Fruit fly (Drosophila melanogaster) whole organism, embryonic: ENCODE measurements around the gene Cypl.

Experiments
- Antp ChIP-seq: fragments of 200-800 bp; sonication (Bioruptor generic); optimal IDR thresholded peaks from 3 replicates; lab custom pipeline; 2016; ENCODE audit warnings: missing biosample characterization, missing genetic modification characterization
- B-H1 ChIP-seq: fragments of 200-800 bp; sonication (Bioruptor generic); IDR thresholded peaks from 3 replicates; pipeline ENCODE4 v1.3.6; 2022; ENCODE audit warnings: missing biosample characterization, missing genetic modification characterization
- CG10543 ChIP-seq: fragments of 200-800 bp; sonication (Bioruptor generic); optimal IDR thresholded peaks from 3 replicates; lab custom pipeline; 2017; ENCODE audit warnings: missing biosample characterization, mild to moderate bottlenecking, missing genetic modification characterization, moderate library complexity
- CG12299 ChIP-seq: fragments of 200-800 bp; sonication (Bioruptor generic); optimal IDR thresholded peaks from 2 replicates; lab custom pipeline; 2018; ENCODE audit warnings: missing biosample characterization, mild to moderate bottlenecking, missing genetic modification characterization
- CG12659 ChIP-seq: fragments of 200-800 bp; sonication (Bioruptor generic); optimal IDR thresholded peaks from 3 replicates; lab custom pipeline; 2017; ENCODE audit warnings: mild to moderate bottlenecking, missing biosample characterization, missing genetic modification reagents, missing genetic modification characterization
- CG12769 ChIP-seq: fragments of 200-800 bp; sonication (Bioruptor generic); optimal IDR thresholded peaks from 2 replicates; lab custom pipeline; 2019; ENCODE audit warnings: missing biosample characterization, mild to moderate bottlenecking, missing genetic modification characterization, moderate library complexity
- CG1529 ChIP-seq: fragments of 200-800 bp; sonication (Bioruptor generic); optimal IDR thresholded peaks from 3 replicates; lab custom pipeline; 2018; ENCODE audit warnings: missing biosample characterization, missing genetic modification characterization
- CG15479 ChIP-seq: fragments of 200-800 bp; sonication (Bioruptor generic); optimal IDR thresholded peaks from 3 replicates; lab custom pipeline; 2019; ENCODE audit warnings: missing biosample characterization, mild to moderate bottlenecking, missing genetic modification characterization, moderate library complexity
- CG17186 ChIP-seq: fragments of 200-800 bp; sonication (Bioruptor generic); optimal IDR thresholded peaks from 3 replicates; lab custom pipeline; 2017; ENCODE audit warnings: missing biosample characterization, missing genetic modification reagents, missing genetic modification characterization
- CG18011 ChIP-seq: fragments of 200-800 bp; sonication (Bioruptor generic); optimal IDR thresholded peaks from 2 replicates; lab custom pipeline; 2017; ENCODE audit warnings: missing biosample characterization, missing genetic modification characterization, mild to moderate bottlenecking, moderate library complexity, missing genotype
- CG18599 ChIP-seq: fragments of 200-800 bp; sonication (Bioruptor generic); optimal IDR thresholded peaks from 3 replicates; lab custom pipeline; 2017; ENCODE audit warnings: missing biosample characterization, missing genetic modification characterization, mild to moderate bottlenecking, moderate library complexity, missing genetic modification reagents
- CG2678 ChIP-seq: fragments of 200-800 bp; sonication (Bioruptor generic); optimal IDR thresholded peaks from 3 replicates; lab custom pipeline; 2019; ENCODE audit warnings: missing biosample characterization, mild to moderate bottlenecking, missing genetic modification characterization, moderate library complexity
- CG31365 ChIP-seq: fragments of 200-800 bp; sonication (Bioruptor generic); optimal IDR thresholded peaks from 2 replicates; lab custom pipeline; 2018; ENCODE audit warnings: missing biosample characterization, mild to moderate bottlenecking, missing genetic modification characterization
- CG4730 ChIP-seq: fragments of 200-800 bp; sonication (Bioruptor generic); IDR thresholded peaks from 2 replicates; pipeline ENCODE4 v1.3.6; 2022; ENCODE audit warnings: missing biosample characterization, missing genetic modification characterization
- CG6765 ChIP-seq: fragments of 200-800 bp; sonication (Bioruptor generic); optimal IDR thresholded peaks from 3 replicates; lab custom pipeline; 2017; ENCODE audit warnings: missing biosample characterization, mild to moderate bottlenecking, missing genetic modification characterization
- CG7963 ChIP-seq: fragments of 200-800 bp; sonication (Bioruptor generic); IDR thresholded peaks from 3 replicates; pipeline ENCODE4 v1.3.6; 2022; ENCODE audit warnings: missing biosample characterization, missing genetic modification characterization; ENCODE audit not compliant: partially characterized antibody
- CG8944 ChIP-seq: fragments of 200-800 bp; sonication (Bioruptor generic); optimal IDR thresholded peaks from 3 replicates; lab custom pipeline; 2016; ENCODE audit warnings: missing biosample characterization, missing genetic modification characterization
- D ChIP-seq, 2 experiments: fragments of 200-800 bp in 1 of 2; fragments of >200 bp in 1 of 2; sonication (Bioruptor generic) in 1 of 2; optimal IDR thresholded peaks; 2 replicates in 1 of 2; 3 replicates in 1 of 2; lab custom pipeline; 2017; ENCODE audit warnings: mild to moderate bottlenecking in 1 of 2, missing biosample characterization in 1 of 2, missing genetic modification characterization in 1 of 2, missing genetic modification reagents in 1 of 2
- Dad ChIP-seq: fragments of 200-800 bp; sonication (Bioruptor generic); optimal IDR thresholded peaks from 3 replicates; lab custom pipeline; 2016; ENCODE audit warnings: missing biosample characterization, missing genetic modification characterization
- Dbx ChIP-seq: fragments of 200-800 bp; sonication (Bioruptor generic); IDR thresholded peaks from 3 replicates; pipeline ENCODE4 v1.3.6; 2022; ENCODE audit warnings: missing biosample characterization, missing genetic modification characterization
- Dfd ChIP-seq, 2 experiments: fragments of >200 bp; optimal IDR thresholded peaks; 2 replicates each; lab custom pipeline; 2017; ENCODE audit warnings: missing biosample characterization in 2 of 2, missing genetic modification characterization in 2 of 2
- Dip3 ChIP-seq: fragments of 200-800 bp; sonication (Bioruptor generic); optimal IDR thresholded peaks from 3 replicates; lab custom pipeline; 2016; ENCODE audit warnings: missing biosample characterization, missing genetic modification characterization
- Dref ChIP-seq: fragments of 200-800 bp; sonication (Bioruptor generic); IDR thresholded peaks from 2 replicates; pipeline ENCODE4 v1.3.6; 2022; ENCODE audit warnings: missing biosample characterization, missing genetic modification characterization
- Elba2 ChIP-seq: fragments of 200-800 bp; sonication (Bioruptor generic); optimal IDR thresholded peaks from 3 replicates; lab custom pipeline; 2016; ENCODE audit warnings: missing biosample characterization, missing genetic modification characterization
- HLH3B ChIP-seq: fragments of 200-800 bp; sonication (Bioruptor generic); IDR thresholded peaks from 2 replicates; pipeline ENCODE4 v1.3.6; 2022; ENCODE audit warnings: missing biosample characterization, missing genetic modification characterization
- HLHmδ ChIP-seq: fragments of 200-800 bp; sonication (Bioruptor generic); optimal IDR thresholded peaks from 2 replicates; lab custom pipeline; 2018; ENCODE audit warnings: missing biosample characterization, mild to moderate bottlenecking, missing genetic modification characterization, moderate library complexity
- Hand ChIP-seq: fragments of 200-800 bp; sonication (Bioruptor generic); optimal IDR thresholded peaks from 2 replicates; lab custom pipeline; 2017; ENCODE audit warnings: mild to moderate bottlenecking, missing biosample characterization, missing genetic modification reagents, missing genetic modification characterization
- Hey ChIP-seq: fragments of 200-800 bp; sonication (Bioruptor generic); optimal IDR thresholded peaks from 3 replicates; lab custom pipeline; 2018; ENCODE audit warnings: missing biosample characterization, mild to moderate bottlenecking, missing genetic modification characterization
- Max ChIP-seq: fragments of 200-800 bp; sonication (Bioruptor generic); optimal IDR thresholded peaks from 2 replicates; lab custom pipeline; 2016; ENCODE audit warnings: missing biosample characterization, mild to moderate bottlenecking, missing genetic modification characterization
- Myb ChIP-seq: fragments of 200-800 bp; sonication (Bioruptor generic); optimal IDR thresholded peaks from 2 replicates; lab custom pipeline; 2016; ENCODE audit warnings: missing biosample characterization, missing genetic modification characterization
- Poxn ChIP-seq: fragments of 200-800 bp; sonication (Bioruptor generic); IDR thresholded peaks from 2 replicates; pipeline ENCODE4 v1.3.6; 2022; ENCODE audit warnings: missing biosample characterization, missing genetic modification characterization
- Sry-δ ChIP-seq: fragments of 200-800 bp; sonication (Bioruptor generic); optimal IDR thresholded peaks from 2 replicates; lab custom pipeline; 2016; ENCODE audit warnings: missing biosample characterization, missing genetic modification characterization
- ab ChIP-seq: fragments of 200-800 bp; sonication (Bioruptor generic); optimal IDR thresholded peaks from 2 replicates; lab custom pipeline; 2016; ENCODE audit warnings: missing biosample characterization, missing genetic modification characterization
- ato ChIP-seq: fragments of 200-800 bp; sonication (Bioruptor generic); IDR thresholded peaks from 2 replicates; pipeline ENCODE4 v1.3.6; 2022; ENCODE audit warnings: missing biosample characterization, missing genetic modification characterization; ENCODE audit not compliant: partially characterized antibody
- cas ChIP-seq: fragments of 200-800 bp; sonication (Bioruptor generic); IDR thresholded peaks from 2 replicates; pipeline ENCODE4 v1.3.6; 2022; ENCODE audit warnings: missing biosample characterization, missing genetic modification characterization
- crol ChIP-seq: fragments of 200-800 bp; sonication (Bioruptor generic); IDR thresholded peaks from 2 replicates; pipeline ENCODE4 v1.3.6; 2022; ENCODE audit warnings: missing biosample characterization, missing genetic modification characterization
- dan ChIP-seq: fragments of 200-800 bp; sonication (Bioruptor generic); IDR thresholded peaks from 2 replicates; pipeline ENCODE4 v1.3.6; 2022; ENCODE audit warnings: missing biosample characterization, missing genetic modification characterization
- gcm ChIP-seq: fragments of 200-800 bp; sonication (Bioruptor generic); optimal IDR thresholded peaks from 2 replicates; lab custom pipeline; 2019; ENCODE audit warnings: missing biosample characterization, mild to moderate bottlenecking, missing genetic modification characterization, moderate library complexity
- gro ChIP-seq: fragments of 200-800 bp; sonication (Bioruptor generic); optimal IDR thresholded peaks from 2 replicates; lab custom pipeline; 2016; ENCODE audit warnings: missing biosample characterization, missing genetic modification characterization
- lbe ChIP-seq: fragments of 200-800 bp; sonication (Bioruptor generic); optimal IDR thresholded peaks from 2 replicates; lab custom pipeline; 2016; ENCODE audit warnings: missing biosample characterization, mild to moderate bottlenecking, missing genetic modification characterization
- odd ChIP-seq: fragments of 200-800 bp; sonication (Bioruptor generic); optimal IDR thresholded peaks from 2 replicates; lab custom pipeline; 2017; ENCODE audit warnings: missing biosample characterization, mild to moderate bottlenecking, missing genetic modification characterization
- pita ChIP-seq: fragments of 200-800 bp; sonication (Bioruptor generic); optimal IDR thresholded peaks from 2 replicates; lab custom pipeline; 2017; ENCODE audit warnings: missing biosample characterization, mild to moderate bottlenecking, missing genetic modification characterization
- run ChIP-seq: fragments of 200-800 bp; sonication (Bioruptor generic); optimal IDR thresholded peaks from 3 replicates; lab custom pipeline; 2018; ENCODE audit warnings: missing biosample characterization, mild to moderate bottlenecking, missing genetic modification characterization
- sob ChIP-seq: fragments of 200-800 bp; sonication (Bioruptor generic); IDR thresholded peaks from 2 replicates; pipeline ENCODE4 v1.3.6; 2022; ENCODE audit warnings: missing biosample characterization, missing genetic modification characterization
- tio ChIP-seq: fragments of 200-800 bp; sonication (Bioruptor generic); optimal IDR thresholded peaks from 2 replicates; lab custom pipeline; 2017; ENCODE audit warnings: missing biosample characterization, missing genetic modification characterization, inconsistent platforms
- tll ChIP-seq, 2 experiments: fragments of 200-800 bp in 1 of 2; fragments of >200 bp in 1 of 2; sonication (Bioruptor generic) in 1 of 2; optimal IDR thresholded peaks; 2 replicates each; lab custom pipeline; 2017 to 2019; ENCODE audit warnings: missing biosample characterization in 2 of 2, missing genetic modification characterization in 2 of 2, mild to moderate bottlenecking in 1 of 2, moderate library complexity in 1 of 2
- toy ChIP-seq: fragments of 200-800 bp; sonication (Bioruptor generic); IDR thresholded peaks from 2 replicates; pipeline ENCODE4 v1.3.6; 2022; ENCODE audit warnings: missing biosample characterization, missing genetic modification characterization
- ttk ChIP-seq: fragments of 200-800 bp; sonication (Bioruptor generic); IDR thresholded peaks from 2 replicates; pipeline ENCODE4 v2.1.2; 2022; ENCODE audit warnings: missing biosample characterization, missing genetic modification characterization
- vfl ChIP-seq: fragments of 200-800 bp; sonication (Bioruptor generic); optimal IDR thresholded peaks from 2 replicates; lab custom pipeline; 2016; ENCODE audit warnings: missing biosample characterization, missing genetic modification characterization
- wek ChIP-seq: fragments of 200-800 bp; sonication (Bioruptor generic); optimal IDR thresholded peaks from 3 replicates; lab custom pipeline; 2018; ENCODE audit warnings: missing biosample characterization, mild to moderate bottlenecking, missing genetic modification characterization, moderate library complexity

The Cypl gene

dm6 chr3L:552950-553349 lies 10.2 kb upstream of the Cypl start (continued):
- TF ChIP-seq Hand (GFP tag; lab: Kevin White, UChicago) = peak; percentile 64
- TF ChIP-seq tio (GFP tag; lab: Kevin White, UChicago) = peak; percentile 46
- peak; percentile 80 for TF ChIP-seq CG18599 (GFP tag; lab: Kevin White, UChicago)
- no peak for TF ChIP-seq pita
- no peak for TF ChIP-seq Elba2 (GFP tag; lab: Kevin White, UChicago)
- TF ChIP-seq dan (GFP tag; lab: Robert Waterston, UW) = no peak
- TF ChIP-seq Antp = peak; percentile 82
- peak; percentile 1 for TF ChIP-seq Hey (tag; lab: Kevin White, UChicago)
- peak; percentile 65 for TF ChIP-seq CG8944 (GFP tag; lab: Kevin White, UChicago)
- no peak for TF ChIP-seq D (optimal IDR thresholded peaks at IDR 0.05; lab: Kevin White, UChicago)
- TF ChIP-seq D (GFP tag; optimal IDR thresholded peaks at IDR 0.05; lab: Kevin White, UChicago) = peak; percentile 56
- peak; percentile 35 for TF ChIP-seq wek (GFP tag; lab: Kevin White, UChicago)
- TF ChIP-seq Dbx (GFP tag; lab: Robert Waterston, UW) = peak; percentile 62
- TF ChIP-seq CG12299 (tag; lab: Kevin White, UChicago) = peak; percentile 34
- TF ChIP-seq ato (GFP tag; lab: Robert Waterston, UW) = no peak
- no peak for TF ChIP-seq Dref (GFP tag; lab: Robert Waterston, UW)
- TF ChIP-seq Myb (GFP tag; lab: Kevin White, UChicago) = peak; percentile 60
- TF ChIP-seq CG1529 (GFP tag; lab: Kevin White, UChicago) = no peak
- peak; percentile 55 for TF ChIP-seq Dad (GFP tag; lab: Kevin White, UChicago)
- peak; percentile 49 for TF ChIP-seq CG31365
- TF ChIP-seq CG2678 (tag; lab: Kevin White, UChicago) = peak; percentile 81
- TF ChIP-seq toy (GFP tag; lab: Robert Waterston, UW) = no peak
- peak; percentile 34 for TF ChIP-seq CG6765 (GFP tag; lab: Kevin White, UChicago)
- peak; percentile 71 for TF ChIP-seq Dip3 (GFP tag; lab: Kevin White, UChicago)
- TF ChIP-seq CG17186 = no peak
- peak; percentile 33 for TF ChIP-seq CG18011 (GFP tag; lab: Kevin White, UChicago)
- peak; percentile 28 for TF ChIP-seq Sry-δ
- TF ChIP-seq CG7963 (GFP tag; lab: Robert Waterston, UW) = no peak
- TF ChIP-seq Poxn (GFP tag; lab: Robert Waterston, UW) = no peak
- TF ChIP-seq vfl (GFP tag; lab: Kevin White, UChicago) = peak; percentile 49
- TF ChIP-seq odd (GFP tag; lab: Kevin White, UChicago) = peak; percentile 63
- peak; percentile 82 for TF ChIP-seq HLH3B
- peak; percentile 55; the same call in 1 of the 2 replicates for TF ChIP-seq ttk (GFP tag; lab: Robert Waterston, UW)
- no peak for TF ChIP-seq tll (GFP tag; optimal IDR thresholded peaks at IDR 0.05; lab: Kevin White, UChicago)
- peak; percentile 9 for TF ChIP-seq CG10543 (GFP tag; lab: Kevin White, UChicago)
- peak; percentile 68 for TF ChIP-seq B-H1 (GFP tag; lab: Robert Waterston, UW)
- no peak for TF ChIP-seq crol (GFP tag; lab: Robert Waterston, UW)
- 0 out of 2 replicates have a peak, but pooled peaks have one; percentile 37 for TF ChIP-seq cas
- peak; percentile 83 for TF ChIP-seq sob
- peak; percentile 88 for TF ChIP-seq lbe (GFP tag; lab: Kevin White, UChicago)
- TF ChIP-seq CG15479 = no peak
- peak; percentile 91 for TF ChIP-seq CG12769 (tag; lab: Kevin White, UChicago)
- TF ChIP-seq Dfd (GFP tag; optimal IDR thresholded peaks at IDR 0.05; lab: Kevin White, UChicago) = no peak
- peak; percentile 39 for TF ChIP-seq gro (GFP tag; lab: Kevin White, UChicago)
- TF ChIP-seq CG4730 (GFP tag; lab: Robert Waterston, UW) = peak; percentile 60
- peak; percentile 37 for TF ChIP-seq ab (GFP tag; lab: Kevin White, UChicago)
- TF ChIP-seq CG12659 (GFP tag; lab: Kevin White, UChicago) = peak; percentile 74
- peak; percentile 37 for TF ChIP-seq Max (GFP tag; lab: Kevin White, UChicago)
- peak; percentile 50 for TF ChIP-seq gcm
- TF ChIP-seq run = peak; percentile 21
- TF ChIP-seq HLHmδ (GFP tag; lab: Kevin White, UChicago) = no peak
